Worm (Caenorhabditis elegans) whole organism, L1 larva: ENCODE measurements around the gene T19H5.7.
A peak's percentile ranks its signal among the peaks of the same experiment; 100 is the strongest.
"Not testable (repeated sequence)": the region's sequence is repeated elsewhere in the genome, so short reads cannot be mapped to it uniquely, and the experiment has no call there.

Source experiments
- C04F5.9 ChIP-seq: sonication (generic microtip); optimal IDR thresholded peaks from 2 replicates; lab custom pipeline; 2016; ENCODE audit warnings: missing genetic modification characterization, missing compliant biosample characterization
- aly-2 ChIP-seq: fragments of 150-350 bp; optimal IDR thresholded peaks from 2 replicates; lab custom pipeline; 2014; ENCODE audit warnings: missing biosample characterization, missing genetic modification characterization
- ama-1 ChIP-seq: fragments of 150-350 bp; optimal IDR thresholded peaks from 2 replicates; lab custom pipeline; 2014
- blmp-1 ChIP-seq: fragments of 150-350 bp; optimal IDR thresholded peaks from 2 replicates; lab custom pipeline; 2014; ENCODE audit warnings: missing biosample characterization, missing genetic modification characterization
- ceh-88 ChIP-seq: fragments of 200-800 bp; sonication (Bioruptor generic); IDR thresholded peaks from 2 replicates; pipeline ENCODE4 v1.3.6; 2022; ENCODE audit warnings: missing genetic modification characterization, missing compliant biosample characterization
- ces-1 ChIP-seq: fragments of 150-350 bp; optimal IDR thresholded peaks from 2 replicates; lab custom pipeline; 2014; ENCODE audit warnings: missing biosample characterization, missing genetic modification reagents, missing genetic modification characterization
- dpl-1 ChIP-seq, 3 experiments: fragments of 150-350 bp in 2 of 3; sonication (generic microtip) in 1 of 3; optimal IDR thresholded peaks; 2 replicates each; lab custom pipeline; 2014 to 2017; ENCODE audit warnings: missing biosample characterization in 3 of 3, missing genetic modification characterization in 3 of 3, missing genetic modification reagents in 3 of 3
- efl-1 ChIP-seq, 4 experiments: fragments of 150-350 bp; optimal IDR thresholded peaks in 3 of 4; peaks in 1 of 4; 1 replicate in 1 of 4; 2 replicates in 3 of 4; lab custom pipeline; 2014; ENCODE audit warnings: missing biosample characterization in 2 of 4, missing genetic modification characterization in 2 of 4, missing genetic modification reagents in 2 of 4
- efl-3 ChIP-seq: fragments of 200-800 bp; sonication (Bioruptor generic); optimal IDR thresholded peaks from 2 replicates; lab custom pipeline; 2018; ENCODE audit warnings: mild to moderate bottlenecking, missing genetic modification characterization, missing compliant biosample characterization
- egl-27 ChIP-seq, 2 experiments: fragments of 150-350 bp in 1 of 2; sonication (generic microtip); optimal IDR thresholded peaks; 3 replicates each; lab custom pipeline; 2017 to 2018; ENCODE audit warnings: missing biosample characterization in 2 of 2, missing genetic modification characterization in 2 of 2, missing genetic modification reagents in 2 of 2
- elt-2 ChIP-seq: sonication (generic microtip); optimal IDR thresholded peaks from 2 replicates; lab custom pipeline; 2016; ENCODE audit warnings: missing genetic modification characterization, mild to moderate bottlenecking, inconsistent platforms, missing compliant biosample characterization, missing genetic modification reagents
- fkh-10 ChIP-seq: sonication (generic microtip); optimal IDR thresholded peaks from 2 replicates; lab custom pipeline; 2017; ENCODE audit warnings: missing biosample characterization, missing genetic modification reagents, missing genetic modification characterization
- fos-1 ChIP-seq: fragments of 150-350 bp; optimal IDR thresholded peaks from 2 replicates; lab custom pipeline; 2014; ENCODE audit warnings: missing biosample characterization, missing genetic modification characterization
- hlh-4 ChIP-seq: sonication (generic microtip); optimal IDR thresholded peaks from 2 replicates; lab custom pipeline; 2016; ENCODE audit warnings: mild to moderate bottlenecking, missing genetic modification characterization, missing compliant biosample characterization
- hpl-2 ChIP-seq: fragments of 150-350 bp; optimal IDR thresholded peaks from 2 replicates; lab custom pipeline; 2014; ENCODE audit warnings: missing biosample characterization, missing genetic modification reagents, missing genetic modification characterization
- irx-1 ChIP-seq: sonication (generic microtip); optimal IDR thresholded peaks from 2 replicates; lab custom pipeline; 2016; ENCODE audit warnings: missing genetic modification characterization, missing compliant biosample characterization
- lin-14 ChIP-seq: fragments of 200-800 bp; sonication (Bioruptor generic); optimal IDR thresholded peaks from 2 replicates; lab custom pipeline; 2018; ENCODE audit warnings: mild to moderate bottlenecking, missing genetic modification characterization, moderate library complexity, missing compliant biosample characterization
- mab-9 ChIP-seq: fragments of 200-800 bp; sonication (Bioruptor generic); IDR thresholded peaks from 2 replicates; pipeline ENCODE4 v1.3.6; 2022; ENCODE audit warnings: missing genetic modification reagents, missing genetic modification characterization, missing compliant biosample characterization
- mef-2 ChIP-seq: fragments of 150-350 bp; optimal IDR thresholded peaks from 2 replicates; lab custom pipeline; 2014; ENCODE audit warnings: missing biosample characterization, missing genetic modification characterization
- mep-1 ChIP-seq: fragments of 150-350 bp; optimal IDR thresholded peaks from 2 replicates; lab custom pipeline; 2014; ENCODE audit warnings: missing biosample characterization, missing genetic modification characterization
- nhr-12 ChIP-seq: sonication (generic microtip); optimal IDR thresholded peaks from 2 replicates; lab custom pipeline; 2017; ENCODE audit warnings: missing biosample characterization, missing genetic modification characterization
- nhr-20 ChIP-seq: sonication (generic microtip); optimal IDR thresholded peaks from 2 replicates; lab custom pipeline; 2016; ENCODE audit warnings: mild to moderate bottlenecking, missing genetic modification characterization, missing compliant biosample characterization
- nhr-28 ChIP-seq: fragments of 150-350 bp; optimal IDR thresholded peaks from 2 replicates; lab custom pipeline; 2014; ENCODE audit warnings: missing biosample characterization, missing genetic modification characterization
- nhr-47 ChIP-seq: sonication (generic microtip); optimal IDR thresholded peaks from 2 replicates; lab custom pipeline; 2016; ENCODE audit warnings: mild to moderate bottlenecking, missing genetic modification characterization, moderate library complexity, missing compliant biosample characterization
- nhr-71 ChIP-seq: sonication (generic microtip); optimal IDR thresholded peaks from 2 replicates; lab custom pipeline; 2016; ENCODE audit warnings: mild to moderate bottlenecking, missing genetic modification characterization, moderate library complexity, missing compliant biosample characterization
- nhr-85 ChIP-seq: sonication (generic microtip); peaks from one replicate; lab custom pipeline; 2016; ENCODE audit warnings: missing genetic modification characterization, inconsistent platforms, missing compliant biosample characterization
- pag-3 ChIP-seq: sonication (generic microtip); optimal IDR thresholded peaks from 2 replicates; lab custom pipeline; 2017; ENCODE audit warnings: missing genetic modification characterization, mild to moderate bottlenecking, missing compliant biosample characterization, antibody characterized with exemption, borderline replicate concordance; ENCODE audit not compliant: insufficient read depth
- pqm-1 ChIP-seq: sonication (generic microtip); optimal IDR thresholded peaks from 3 replicates; lab custom pipeline; 2017; ENCODE audit warnings: missing biosample characterization, missing genetic modification characterization
- rnt-1 ChIP-seq: sonication (generic microtip); optimal IDR thresholded peaks from 2 replicates; lab custom pipeline; 2016; ENCODE audit warnings: mild to moderate bottlenecking, missing genetic modification characterization, moderate library complexity, missing compliant biosample characterization
- snpc-4 ChIP-seq: fragments of 150-350 bp; optimal IDR thresholded peaks from 2 replicates; lab custom pipeline; 2014; ENCODE audit warnings: missing biosample characterization, missing genetic modification characterization
- snu-23 ChIP-seq: sonication (generic microtip); optimal IDR thresholded peaks from 2 replicates; lab custom pipeline; 2016; ENCODE audit warnings: missing genetic modification characterization, missing compliant biosample characterization
- sox-4 ChIP-seq: sonication (generic microtip); optimal IDR thresholded peaks from 2 replicates; lab custom pipeline; 2016; ENCODE audit warnings: missing genetic modification characterization, missing compliant biosample characterization
- sptf-1 ChIP-seq: fragments of 150-350 bp; optimal IDR thresholded peaks from 2 replicates; lab custom pipeline; 2014; ENCODE audit warnings: missing biosample characterization, missing genetic modification characterization
- sup-37 ChIP-seq: fragments of 200-800 bp; sonication (Bioruptor generic); optimal IDR thresholded peaks from 2 replicates; lab custom pipeline; 2018; ENCODE audit warnings: mild to moderate bottlenecking, missing genetic modification characterization, missing compliant biosample characterization
- swsn-7 ChIP-seq: sonication (generic microtip); optimal IDR thresholded peaks from 2 replicates; lab custom pipeline; 2016; ENCODE audit warnings: missing genetic modification characterization, missing compliant biosample characterization
- unc-130 ChIP-seq: fragments of 150-350 bp; optimal IDR thresholded peaks from 2 replicates; lab custom pipeline; 2017; ENCODE audit warnings: missing biosample characterization, missing genetic modification characterization, inconsistent platforms
- vab-15 ChIP-seq: sonication (generic microtip); optimal IDR thresholded peaks from 2 replicates; lab custom pipeline; 2017; ENCODE audit warnings: missing genotype, mild to moderate bottlenecking, missing genetic modification characterization, missing compliant biosample characterization
- zip-4 ChIP-seq: fragments of 200-800 bp; sonication (Bioruptor generic); optimal IDR thresholded peaks from 2 replicates; lab custom pipeline; 2018; ENCODE audit warnings: mild to moderate bottlenecking, missing genetic modification characterization, moderate library complexity, missing compliant biosample characterization

The T19H5.7 gene

ce11 chrII:9466095-9466494 is 13.8 kb downstream of the T19H5.7 start, which contains the start of gene chil-22:
Gene chil-22, minus strand, starts transcription at chrII:9466195.
- TF ChIP-seq nhr-12 (no peak), efl-3 (GFP tag; lab: Kevin White, UChicago) (no peak), hpl-2 (GFP tag; lab: Kevin White, UChicago) (no peak), rnt-1 (tag; lab: Kevin White, UChicago) (no peak), nhr-28 (no peak), hlh-4 (tag; lab: Kevin White, UChicago) (no peak), snpc-4 (tag; lab: Kevin White, UChicago) (no peak), blmp-1 (tag; lab: Kevin White, UChicago) (no peak), nhr-47 (no peak), lin-14 (no peak), nhr-85 (no peak), elt-2 (no peak), mep-1 (tag; lab: Kevin White, UChicago) (no peak), ces-1 (GFP tag; lab: Kevin White, UChicago) (no peak), mab-9 (GFP tag; lab: Robert Waterston, UW) (no peak)

- not testable (repeated sequence) for TF ChIP-seq unc-130; pqm-1 (tag; lab: Kevin White, UChicago); sox-4 (tag; lab: Kevin White, UChicago)
Observed at ce11 chrII:9461881-9462280, 18.0 kb downstream of the T19H5.7 start, which contains the start of gene chil-21. Gene chil-21, minus strand, starts transcription at chrII:9461981.

ce11 chrII:9459462-9459861 is 20.4 kb downstream of the T19H5.7 start, which contains the start of gene R09D1.14:
Gene R09D1.14, minus strand, starts transcription at chrII:9459562.
- not testable (repeated sequence) for TF ChIP-seq dpl-1 (GFP tag; optimal IDR thresholded peaks at IDR 0.05; lab: Kevin White, UChicago); aly-2; ama-1 (lab: Kevin White, UChicago)

ce11 chrII:9454304-9454703 is 25.6 kb downstream of the T19H5.7 start, which contains the start of gene chil-19:
Gene chil-19, minus strand, starts transcription at chrII:9454404.
- TF ChIP-seq efl-1 (optimal IDR thresholded peaks at IDR 0.05; lab: Kevin White, UChicago) (no peak), efl-1 (GFP tag; optimal IDR thresholded peaks at IDR 0.05 in 1 of 2; lab: Kevin White, UChicago) (peak in 1 of 2 experiments; percentile 5), aly-2 (no peak), fos-1 (tag; lab: Kevin White, UChicago) (no peak), mab-9 (GFP tag; lab: Robert Waterston, UW) (no peak)
- TF ChIP-seq, all 84 proteins: peak for 1

ce11 chrII:9452172-9452571 is 27.7 kb downstream of the T19H5.7 start, which contains the start of gene R09D1.12:
Gene R09D1.12, minus strand, starts transcription at chrII:9452272.
- TF ChIP-seq sox-4 (tag; lab: Kevin White, UChicago); egl-27 (tag; optimal IDR thresholded peaks at IDR 0.05; lab: Kevin White, UChicago); snu-23 (GFP tag; lab: Kevin White, UChicago): not testable (repeated sequence)

- no peak for TF ChIP-seq nhr-71 (tag; lab: Kevin White, UChicago)
- peak; percentile 12 for TF ChIP-seq nhr-20 (tag; lab: Kevin White, UChicago)
- TF ChIP-seq sptf-1 (tag; lab: Kevin White, UChicago) = no peak
Observed at ce11 chrII:9447965-9448364, 31.9 kb downstream of the T19H5.7 start, which contains the start of gene chil-18. Gene chil-18, plus strand, starts transcription at chrII:9448265.

- TF ChIP-seq irx-1 (tag; lab: Kevin White, UChicago) (no peak), sup-37 (GFP tag; lab: Kevin White, UChicago) (no peak), pag-3 (tag; lab: Kevin White, UChicago) (no peak), efl-3 (GFP tag; lab: Kevin White, UChicago) (no peak), vab-15 (no peak), mef-2 (tag; lab: Kevin White, UChicago) (no peak), dpl-1 (GFP tag; optimal IDR thresholded peaks at IDR 0.05; lab: Kevin White, UChicago) (no peak), ceh-88 (GFP tag; lab: Robert Waterston, UW) (no peak), zip-4 (GFP tag; lab: Kevin White, UChicago) (no peak), fkh-10 (GFP tag; lab: Kevin White, UChicago) (no peak), swsn-7 (tag; lab: Kevin White, UChicago) (no peak), C04F5.9 (tag; lab: Kevin White, UChicago) (no peak)
Observed at ce11 chrII:9445368-9445767, 34.5 kb downstream of the T19H5.7 start, which contains the start of gene R09D1.13. Gene R09D1.13, minus strand, starts transcription at chrII:9445468.
